Worm (Caenorhabditis elegans): ENCODE results near the gene B0001.2.

B0001.2 gene

DNA sequence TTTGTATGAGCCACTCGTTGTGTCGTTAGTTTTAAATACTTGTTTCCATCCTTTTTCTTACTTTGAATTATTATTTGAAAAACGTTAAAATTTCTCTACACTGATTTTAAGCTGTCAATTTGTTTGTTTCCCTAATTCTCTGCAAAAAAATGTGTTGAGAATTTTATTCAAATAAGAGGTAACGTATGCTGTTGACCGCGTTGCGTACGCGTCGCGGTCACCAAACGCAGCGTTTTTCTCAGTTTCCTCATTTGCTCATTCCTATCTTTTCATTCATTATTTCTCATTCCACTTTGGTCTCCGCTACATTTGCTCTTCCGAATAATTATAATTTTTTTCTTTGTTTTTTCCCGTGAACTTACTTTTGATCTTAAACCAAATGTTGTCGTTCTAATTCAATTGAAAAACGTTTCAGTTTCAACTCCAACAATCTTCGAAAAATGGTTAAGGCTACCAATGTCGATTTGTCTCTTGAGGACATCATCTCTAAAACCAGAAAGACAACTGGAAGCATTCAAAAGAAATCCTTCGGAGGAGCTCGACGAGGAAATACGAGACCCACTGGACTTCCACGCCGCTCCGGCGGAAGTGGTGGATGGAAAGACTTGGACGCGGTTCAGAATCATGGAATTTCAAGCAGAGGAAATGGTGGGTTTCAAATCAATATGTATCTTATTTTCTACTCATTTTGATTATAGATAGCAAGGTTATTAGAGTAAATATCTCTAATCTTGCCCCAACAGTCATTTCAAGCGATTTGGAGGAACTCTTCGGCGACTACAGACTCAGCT, 27.7 kb downstream of the B0001.2 start, which contains the start of gene aly-3 (continued):
- TF ChIP-seq irx-1 (tag; optimal IDR thresholded peaks at IDR 0.05) (no peak), snu-23 (GFP tag; optimal IDR thresholded peaks at IDR 0.05) (peak; percentile 22), nhr-71 (tag; optimal IDR thresholded peaks at IDR 0.05) (no peak), vab-15 (tag; optimal IDR thresholded peaks at IDR 0.05) (no peak), grh-1 (GFP tag; IDR thresholded peaks at IDR 0.05) (no peak), nhr-11 (tag; optimal IDR thresholded peaks at IDR 0.05) (no peak), lin-14 (GFP tag; optimal IDR thresholded peaks at IDR 0.05) (no peak), F16B12.6 (tag; optimal IDR thresholded peaks at IDR 0.05) (no peak), nhr-20 (tag; optimal IDR thresholded peaks at IDR 0.05) (no peak), nhr-84 (tag; optimal IDR thresholded peaks at IDR 0.05) (no peak), egl-13 (tag; optimal IDR thresholded peaks at IDR 0.05) (no peak), sox-4 (tag; optimal IDR thresholded peaks at IDR 0.05) (no peak), skn-1 (tag; optimal IDR thresholded peaks at IDR 0.05) (no peak), lir-3 (tag; optimal IDR thresholded peaks at IDR 0.05; ENCODE audit: poor library complexity) (no peak), blmp-1 (tag; optimal IDR thresholded peaks at IDR 0.05) (peak; percentile 19), Y116A8C.19 (tag; optimal IDR thresholded peaks at IDR 0.05; ENCODE audit: borderline replicate concordance) (no peak), rnt-1 (tag; optimal IDR thresholded peaks at IDR 0.05) (no peak), ceh-82 (tag; optimal IDR thresholded peaks at IDR 0.05) (peak in 1 of 3 experiments; percentile 29)

DNA sequence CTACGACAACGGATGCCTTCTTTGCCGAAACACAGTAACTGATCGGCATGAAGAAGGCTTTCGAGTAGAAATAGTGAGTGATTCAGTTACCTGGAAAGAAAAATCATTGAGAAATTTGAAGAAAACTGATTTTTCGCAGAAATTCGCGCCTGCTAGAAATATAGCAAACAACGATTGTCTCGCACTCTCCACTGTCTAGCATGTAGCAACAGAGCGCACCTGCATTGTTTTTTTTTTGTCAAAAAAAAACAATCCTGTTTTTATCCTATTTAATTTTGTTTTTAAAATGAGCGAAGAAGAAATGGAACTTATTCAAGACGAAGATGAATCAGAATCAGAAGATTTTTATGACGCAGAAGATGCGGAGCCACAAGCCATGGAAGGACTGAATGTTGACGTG, 29.7 kb downstream of the B0001.2 start, which contains the start of the genes ddb-1 and M18.6:
Gene ddb-1 (minus strand): TSS at position 90 of the 400 bp plus-strand sequence.
Gene M18.6 (plus strand): TSS at position 235 of the 400 bp plus-strand sequence.
- no peak for TF ChIP-seq dsc-1 (tag; optimal IDR thresholded peaks at IDR 0.05)
- peak; percentile 16 for TF ChIP-seq lin-15B (tag; optimal IDR thresholded peaks at IDR 0.05)
- no peak for TF ChIP-seq elt-3 (tag; optimal IDR thresholded peaks at IDR 0.05)
- peak; percentile 24 for TF ChIP-seq nhr-71 (tag; optimal IDR thresholded peaks at IDR 0.05)
- TF ChIP-seq aha-1 (tag; optimal IDR thresholded peaks at IDR 0.05), result no peak
- TF ChIP-seq dpl-1 (GFP tag; optimal IDR thresholded peaks at IDR 0.05), result peak in 2 of 3 experiments; percentile 33 to 57
- TF ChIP-seq ceh-8 (GFP tag; optimal IDR thresholded peaks at IDR 0.05), result no peak
- no peak for TF ChIP-seq ceh-90 (tag; optimal IDR thresholded peaks at IDR 0.05)
- TF ChIP-seq skn-1 (tag; optimal IDR thresholded peaks at IDR 0.05), result peak; percentile 16
- no peak for TF ChIP-seq lir-3 (tag; optimal IDR thresholded peaks at IDR 0.05; ENCODE audit: poor library complexity)
- peak; percentile 47 to 69 for TF ChIP-seq lin-35 (GFP tag; optimal IDR thresholded peaks at IDR 0.05)
- no peak for TF ChIP-seq nhr-12 (tag; optimal IDR thresholded peaks at IDR 0.05)
- no peak for TF ChIP-seq nhr-19 (GFP tag; conservative IDR thresholded peaks at IDR 0.05)
- TF ChIP-seq nhr-90 (tag; optimal IDR thresholded peaks at IDR 0.05; ENCODE audit: poor library complexity), result no peak
- peak; percentile 51 for TF ChIP-seq C16A3.4 (tag; optimal IDR thresholded peaks at IDR 0.05)
- no peak for TF ChIP-seq tlp-1 (tag; optimal IDR thresholded peaks at IDR 0.05)
- TF ChIP-seq lin-13 (GFP tag; optimal IDR thresholded peaks at IDR 0.05), result peak; percentile 2
- TF ChIP-seq snu-23 (GFP tag; optimal IDR thresholded peaks at IDR 0.05), result peak; percentile 20
- TF ChIP-seq lsy-2 (tag; optimal IDR thresholded peaks at IDR 0.05), result peak in 1 of 2 experiments; percentile 69
- peak; percentile 53 for TF ChIP-seq blmp-1 (tag; optimal IDR thresholded peaks at IDR 0.05)
- TF ChIP-seq egl-27 (tag; optimal IDR thresholded peaks at IDR 0.05), result no peak
- TF ChIP-seq alr-1 (tag; optimal IDR thresholded peaks at IDR 0.05; ENCODE audit: borderline replicate concordance), result no peak
- TF ChIP-seq lin-14 (GFP tag; optimal IDR thresholded peaks at IDR 0.05), result no peak
- peak; percentile 65 for TF ChIP-seq mep-1 (tag; optimal IDR thresholded peaks at IDR 0.05)
- TF ChIP-seq efl-1 (optimal IDR thresholded peaks at IDR 0.05), result peak; percentile 36 to 54
- TF ChIP-seq efl-1 (GFP tag; optimal IDR thresholded peaks at IDR 0.05 in 1 of 2), result peak; percentile 56 to 92
- TF ChIP-seq ceh-82 (tag; optimal IDR thresholded peaks at IDR 0.05), result peak in 2 of 3 experiments; percentile 28 to 38
- TF ChIP-seq F16B12.6 (tag; optimal IDR thresholded peaks at IDR 0.05), result peak; percentile 2

Measured in whole organism, L1 larva.